In genomic region chr3R:4468926-4469325, dm6 we compare ENCODE assay signal across 5 fruit fly cellular contexts.
TF ChIP-seq lines count a peak whose summit lies in the region.

No protein-coding gene starts in this region.

- no peak for TF ChIP-seq CTCF in whole organism, embryonic (GFP tag; optimal IDR thresholded peaks at IDR 0.05; lab: Kevin White, UChicago)

TF ChIP-seq in whole organism, adult, 20 proteins besides CTCF, POLR2A, EP300 and RAD21:
- peak; percentile 26 for TF ChIP-seq ovo (GFP tag; optimal IDR thresholded peaks at IDR 0.05; lab: Kevin White, UChicago)
- peak; percentile 1 for TF ChIP-seq CG5204 (GFP tag; optimal IDR thresholded peaks at IDR 0.05; lab: Kevin White, UChicago)
- no peak for TF ChIP-seq tj (GFP tag; optimal IDR thresholded peaks at IDR 0.05; lab: Kevin White, UChicago)
- TF ChIP-seq Mnt (GFP tag; optimal IDR thresholded peaks at IDR 0.05; lab: Kevin White, UChicago) = no peak
- TF ChIP-seq toe (GFP tag; optimal IDR thresholded peaks at IDR 0.05; lab: Kevin White, UChicago) = no peak
- TF ChIP-seq CG12768 (GFP tag; optimal IDR thresholded peaks at IDR 0.05; lab: Kevin White, UChicago) = peak; percentile 16
- no peak for TF ChIP-seq CG11617 (GFP tag; optimal IDR thresholded peaks at IDR 0.05; lab: Kevin White, UChicago)

TF ChIP-seq in whole organism, embryonic, 481 proteins besides CTCF, POLR2A, EP300 and RAD21 (continues in another document):
- TF ChIP-seq CG14965 (GFP tag; optimal IDR thresholded peaks at IDR 0.05; lab: Kevin White, UChicago; ENCODE audit: borderline replicate concordance) (no peak), CG30431 (GFP tag; optimal IDR thresholded peaks at IDR 0.05; lab: Kevin White, UChicago) (no peak), CG18011 (GFP tag; optimal IDR thresholded peaks at IDR 0.05; lab: Kevin White, UChicago) (no peak), Camta (GFP tag; optimal IDR thresholded peaks at IDR 0.05; lab: Kevin White, UChicago) (no peak), tx (GFP tag; optimal IDR thresholded peaks at IDR 0.05; lab: Kevin White, UChicago) (no peak), tup (GFP tag; optimal IDR thresholded peaks at IDR 0.05; lab: Kevin White, UChicago) (no peak), nom (GFP tag; optimal IDR thresholded peaks at IDR 0.05; lab: Kevin White, UChicago) (peak; percentile 84), sd (tag; optimal IDR thresholded peaks at IDR 0.05; lab: Kevin White, UChicago) (peak; percentile 91), CG2712 (tag; optimal IDR thresholded peaks at IDR 0.05; lab: Kevin White, UChicago) (no peak), Pdp1 (GFP tag; optimal IDR thresholded peaks at IDR 0.05; lab: Kevin White, UChicago) (no peak), lilli (GFP tag; optimal IDR thresholded peaks at IDR 0.05; lab: Kevin White, UChicago) (no peak), Sry-β (GFP tag; optimal IDR thresholded peaks at IDR 0.05; lab: Kevin White, UChicago) (no peak), HLHmδ (GFP tag; optimal IDR thresholded peaks at IDR 0.05; lab: Kevin White, UChicago) (no peak), CG10274 (GFP tag; optimal IDR thresholded peaks at IDR 0.05; lab: Kevin White, UChicago) (no peak), CG17186 (GFP tag; optimal IDR thresholded peaks at IDR 0.05; lab: Kevin White, UChicago) (no peak), pan (optimal IDR thresholded peaks at IDR 0.05; lab: Kevin White, UChicago) (no peak), pan (GFP tag; optimal IDR thresholded peaks at IDR 0.05 in 1 of 2, IDR thresholded peaks at IDR 0.05 in 1 of 2) (no peak), CG14441 (GFP tag; IDR thresholded peaks at IDR 0.05; lab: Robert Waterston, UW) (no peak), chinmo (GFP tag; IDR thresholded peaks at IDR 0.05; lab: Robert Waterston, UW; ENCODE audit: partially characterized antibody) (0 out of 4 replicates have a peak, but pooled peaks have one; percentile 16), Ets65A (GFP tag; lab: Kevin White, UChicago) (peak; percentile 77), vvl (GFP tag; IDR thresholded peaks at IDR 0.05; lab: Robert Waterston, UW) (peak; percentile 31; the same call in 1 of the 2 replicates)

TF ChIP-seq in whole organism, prepupa, 60 proteins besides CTCF, POLR2A, EP300 and RAD21 (continues in another document):
- TF ChIP-seq CG8119 (GFP tag; IDR thresholded peaks at IDR 0.05; lab: Robert Waterston, UW) (no peak), esn (GFP tag; optimal IDR thresholded peaks at IDR 0.05; lab: Kevin White, UChicago) (no peak), CG10669 (GFP tag; optimal IDR thresholded peaks at IDR 0.05; lab: Kevin White, UChicago) (peak; percentile 19), CG11762 (GFP tag; optimal IDR thresholded peaks at IDR 0.05; lab: Kevin White, UChicago; ENCODE audit: insufficient read depth) (no peak), CG3919 (GFP tag; optimal IDR thresholded peaks at IDR 0.05; lab: Kevin White, UChicago) (no peak), Eip75B (GFP tag; optimal IDR thresholded peaks at IDR 0.05; lab: Kevin White, UChicago) (no peak), CG11902 (GFP tag; optimal IDR thresholded peaks at IDR 0.05; lab: Kevin White, UChicago) (no peak), CG6854 (GFP tag; optimal IDR thresholded peaks at IDR 0.05; lab: Kevin White, UChicago) (peak; percentile 64), Eip93F (GFP tag; optimal IDR thresholded peaks at IDR 0.05; lab: Kevin White, UChicago) (no peak), achi (GFP tag; optimal IDR thresholded peaks at IDR 0.05; lab: Kevin White, UChicago) (no peak), CG8632 (GFP tag; optimal IDR thresholded peaks at IDR 0.05; lab: Kevin White, UChicago) (no peak), Sox14 (GFP tag; optimal IDR thresholded peaks at IDR 0.05; lab: Kevin White, UChicago) (peak; percentile 17), lz (GFP tag; optimal IDR thresholded peaks at IDR 0.05; lab: Kevin White, UChicago) (no peak), Ets21C (GFP tag; optimal IDR thresholded peaks at IDR 0.05; lab: Kevin White, UChicago) (no peak), CG7368 (GFP tag; optimal IDR thresholded peaks at IDR 0.05; lab: Kevin White, UChicago) (no peak), topi (GFP tag; optimal IDR thresholded peaks at IDR 0.05; lab: Kevin White, UChicago) (peak; percentile 1), Hr39 (GFP tag; optimal IDR thresholded peaks at IDR 0.05; lab: Kevin White, UChicago) (no peak), CG4318 (GFP tag; optimal IDR thresholded peaks at IDR 0.05; lab: Kevin White, UChicago) (no peak), CG15336 (GFP tag; IDR thresholded peaks at IDR 0.05; lab: Robert Waterston, UW) (no peak), CG6808 (GFP tag; optimal IDR thresholded peaks at IDR 0.05; lab: Kevin White, UChicago) (peak; percentile 56), Ets96B (tag; optimal IDR thresholded peaks at IDR 0.05; lab: Kevin White, UChicago) (no peak), Blimp-1 (GFP tag; optimal IDR thresholded peaks at IDR 0.05; lab: Kevin White, UChicago) (peak; percentile 48), CG6792 (GFP tag; optimal IDR thresholded peaks at IDR 0.05; lab: Kevin White, UChicago) (no peak)

TF ChIP-seq in whole organism, pupa, 21 proteins besides CTCF, POLR2A, EP300 and RAD21:
- no peak for TF ChIP-seq CG34367 (tag; optimal IDR thresholded peaks at IDR 0.05; lab: Kevin White, UChicago)
- TF ChIP-seq CG32121 (GFP tag; IDR thresholded peaks at IDR 0.05; lab: Robert Waterston, UW) = no peak
- no peak for TF ChIP-seq rn (GFP tag; IDR thresholded peaks at IDR 0.05; lab: Robert Waterston, UW)
- no peak for TF ChIP-seq CG17806 (tag; optimal IDR thresholded peaks at IDR 0.05; lab: Kevin White, UChicago)
- TF ChIP-seq CG14655 (GFP tag; optimal IDR thresholded peaks at IDR 0.05; lab: Kevin White, UChicago) = no peak
- peak; percentile 30 for TF ChIP-seq Snoo (tag; optimal IDR thresholded peaks at IDR 0.05; lab: Kevin White, UChicago)
- TF ChIP-seq fd96Ca (GFP tag; IDR thresholded peaks at IDR 0.05; lab: Robert Waterston, UW) = no peak
- no peak for TF ChIP-seq CG9948 (tag; optimal IDR thresholded peaks at IDR 0.05; lab: Kevin White, UChicago)
- peak; percentile 40 for TF ChIP-seq gl (tag; optimal IDR thresholded peaks at IDR 0.05; lab: Kevin White, UChicago)
- TF ChIP-seq CG10348 (GFP tag; IDR thresholded peaks at IDR 0.05; lab: Robert Waterston, UW) = no peak
- TF ChIP-seq CG13204 (GFP tag; optimal IDR thresholded peaks at IDR 0.05; lab: Kevin White, UChicago) = peak; percentile 68
- peak; percentile 2 for TF ChIP-seq CG8159 (tag; optimal IDR thresholded peaks at IDR 0.05; lab: Kevin White, UChicago)
- 0 out of 3 replicates have a peak, but pooled peaks have one; percentile 22 for TF ChIP-seq CG4496 (GFP tag; IDR thresholded peaks at IDR 0.05; lab: Robert Waterston, UW)
- TF ChIP-seq Pif1A (GFP tag; optimal IDR thresholded peaks at IDR 0.05; lab: Kevin White, UChicago) = no peak
- no peak for TF ChIP-seq D1 (tag; optimal IDR thresholded peaks at IDR 0.05; lab: Kevin White, UChicago)
- TF ChIP-seq CG8301 (tag; optimal IDR thresholded peaks at IDR 0.05; lab: Kevin White, UChicago) = no peak
- no peak for TF ChIP-seq Ets98B (GFP tag; IDR thresholded peaks at IDR 0.05; lab: Robert Waterston, UW)
- peak; percentile 7 for TF ChIP-seq CG15710 (tag; optimal IDR thresholded peaks at IDR 0.05; lab: Kevin White, UChicago)
- no peak for TF ChIP-seq Pif1B (GFP tag; optimal IDR thresholded peaks at IDR 0.05; lab: Kevin White, UChicago)
- TF ChIP-seq CG12605 (GFP tag; IDR thresholded peaks at IDR 0.05; lab: Robert Waterston, UW) = no peak
- peak; percentile 72 for TF ChIP-seq EcR (GFP tag; optimal IDR thresholded peaks at IDR 0.05; lab: Kevin White, UChicago)

TF ChIP-seq in whole organism, wandering third instar larva, 38 proteins besides CTCF, POLR2A, EP300 and RAD21:
- TF ChIP-seq jim (GFP tag; optimal IDR thresholded peaks at IDR 0.05; lab: Kevin White, UChicago) (no peak), Hnf4 (GFP tag; optimal IDR thresholded peaks at IDR 0.05; lab: Kevin White, UChicago) (peak; percentile 72)
